Worm (Caenorhabditis elegans) whole organism, L4 larva: ENCODE data around the gene idpb-2.

Experiments
- D1046.2 ChIP-seq: fragments of 200-800 bp; sonication (Bioruptor generic); IDR thresholded peaks from 2 replicates; pipeline ENCODE4 v1.3.6; 2022; ENCODE audit warnings: missing genetic modification characterization, missing compliant biosample characterization
- F37D6.2 ChIP-seq: sonication (generic microtip); optimal IDR thresholded peaks from 2 replicates; lab custom pipeline; 2016; ENCODE audit warnings: mild to moderate bottlenecking, missing genetic modification characterization, missing compliant biosample characterization
- F49E8.2 ChIP-seq: sonication (generic microtip); optimal IDR thresholded peaks from 2 replicates; lab custom pipeline; 2016; ENCODE audit warnings: missing compliant biosample characterization, mild to moderate bottlenecking, missing genetic modification characterization, borderline replicate concordance
- R02D3.7 ChIP-seq: fragments of 150-350 bp; sonication (generic microtip); optimal IDR thresholded peaks from 3 replicates; lab custom pipeline; 2014; ENCODE audit warnings: missing biosample characterization, missing genetic modification characterization
- Y5F2A.4 ChIP-seq: fragments of 200-800 bp; sonication (Bioruptor generic); optimal IDR thresholded peaks from 2 replicates; lab custom pipeline; 2018; ENCODE audit warnings: mild to moderate bottlenecking, missing genetic modification characterization, missing compliant biosample characterization
- Y75B8A.6 ChIP-seq: fragments of 200-800 bp; sonication (Bioruptor generic); IDR thresholded peaks from 2 replicates; pipeline ENCODE4 v1.3.6; 2022; ENCODE audit warnings: missing genetic modification reagents, missing genetic modification characterization, missing compliant biosample characterization
- ZK337.2 ChIP-seq: fragments of 200-800 bp; sonication (Bioruptor generic); IDR thresholded peaks from 2 replicates; pipeline ENCODE4 v1.3.6; 2022; ENCODE audit warnings: missing genetic modification reagents, missing genetic modification characterization, missing compliant biosample characterization
- arid-1 ChIP-seq: fragments of 200-800 bp; sonication (Bioruptor generic); conservative IDR thresholded peaks from 2 replicates; pipeline ENCODE4 v1.3.6; 2022; ENCODE audit warnings: missing genetic modification reagents, missing genetic modification characterization, missing compliant biosample characterization
- ceh-20 ChIP-seq: fragments of 200-800 bp; sonication (Bioruptor generic); IDR thresholded peaks from 2 replicates; pipeline ENCODE4 v1.3.6; 2022; ENCODE audit warnings: missing genetic modification reagents, missing genetic modification characterization, missing compliant biosample characterization
- ceh-28 ChIP-seq: fragments of 150-350 bp; optimal IDR thresholded peaks from 2 replicates; lab custom pipeline; 2014; ENCODE audit warnings: missing biosample characterization, missing genetic modification reagents, missing genetic modification characterization
- ceh-32 ChIP-seq: sonication (generic microtip); optimal IDR thresholded peaks from 2 replicates; lab custom pipeline; 2016; ENCODE audit warnings: mild to moderate bottlenecking, missing genetic modification characterization, missing compliant biosample characterization; ENCODE audit not compliant: poor library complexity
- ceh-44 ChIP-seq: fragments of 200-800 bp; sonication (Bioruptor generic); IDR thresholded peaks from 2 replicates; pipeline ENCODE4 v1.3.6; 2022; ENCODE audit warnings: missing genetic modification reagents, missing genetic modification characterization, missing compliant biosample characterization
- ceh-82 ChIP-seq: sonication (generic microtip); optimal IDR thresholded peaks from 2 replicates; lab custom pipeline; 2017; ENCODE audit warnings: missing biosample characterization, missing genetic modification characterization
- ces-1 ChIP-seq: fragments of 150-350 bp; sonication (generic microtip); optimal IDR thresholded peaks from 4 replicates; lab custom pipeline; 2014; ENCODE audit warnings: missing biosample characterization, missing genetic modification reagents, missing genetic modification characterization
- cey-2 ChIP-seq: sonication (generic microtip); optimal IDR thresholded peaks from 3 replicates; lab custom pipeline; 2017; ENCODE audit warnings: missing genetic modification characterization, mild to moderate bottlenecking, missing compliant biosample characterization, antibody characterized with exemption, borderline replicate concordance; ENCODE audit not compliant: insufficient read depth
- daf-12 ChIP-seq: fragments of 150-350 bp; optimal IDR thresholded peaks from 2 replicates; lab custom pipeline; 2014; ENCODE audit warnings: missing biosample characterization, missing genetic modification reagents, missing genetic modification characterization
- daf-16 ChIP-seq, 3 experiments: sonication (generic microtip); optimal IDR thresholded peaks; 2 replicates each; lab custom pipeline; 2016 to 2017; ENCODE audit warnings: missing genetic modification characterization in 3 of 3, missing genetic modification reagents in 3 of 3, mild to moderate bottlenecking in 2 of 3, missing compliant biosample characterization in 2 of 3, missing biosample characterization in 1 of 3, moderate library complexity in 1 of 3
- daf-19 ChIP-seq: fragments of 200-800 bp; sonication (Bioruptor generic); conservative IDR thresholded peaks from 2 replicates; pipeline ENCODE4 v1.3.6; 2022; ENCODE audit warnings: missing genetic modification characterization, missing compliant biosample characterization
- dmd-6 ChIP-seq: fragments of 200-800 bp; sonication (Bioruptor generic); IDR thresholded peaks from 2 replicates; pipeline ENCODE4 v1.3.6; 2022; ENCODE audit warnings: missing genetic modification reagents, missing genetic modification characterization, missing compliant biosample characterization
- dpl-1 ChIP-seq: fragments of 150-350 bp; optimal IDR thresholded peaks from 2 replicates; lab custom pipeline; 2014; ENCODE audit warnings: missing biosample characterization, missing genetic modification reagents, missing genetic modification characterization
- duxl-1 ChIP-seq: sonication (generic microtip); optimal IDR thresholded peaks from 2 replicates; lab custom pipeline; 2016; ENCODE audit warnings: mild to moderate bottlenecking, missing genetic modification characterization, moderate library complexity, missing compliant biosample characterization; ENCODE audit not compliant: poor library complexity
- egl-27 ChIP-seq: sonication (generic microtip); optimal IDR thresholded peaks from 3 replicates; lab custom pipeline; 2017; ENCODE audit warnings: missing biosample characterization, missing genetic modification reagents, missing genetic modification characterization
- fos-1 ChIP-seq: fragments of 150-350 bp; optimal IDR thresholded peaks from 2 replicates; lab custom pipeline; 2014; ENCODE audit warnings: missing biosample characterization, missing genetic modification characterization
- hlh-11 ChIP-seq: fragments of 200-800 bp; sonication (Bioruptor generic); optimal IDR thresholded peaks from 2 replicates; lab custom pipeline; 2018; ENCODE audit warnings: mild to moderate bottlenecking, missing genetic modification characterization, missing compliant biosample characterization
- hlh-30 ChIP-seq: sonication (generic microtip); optimal IDR thresholded peaks from 2 replicates; lab custom pipeline; 2017; ENCODE audit warnings: antibody characterized with exemption, mild to moderate bottlenecking, missing genetic modification characterization, missing compliant biosample characterization; ENCODE audit not compliant: insufficient read depth
- hmg-1.1 ChIP-seq: fragments of 200-800 bp; sonication (Bioruptor generic); IDR thresholded peaks from 2 replicates; pipeline ENCODE4 v1.3.6; 2022; ENCODE audit warnings: missing genetic modification reagents, missing genetic modification characterization, missing compliant biosample characterization
- lim-7 ChIP-seq: fragments of 200-800 bp; sonication (Bioruptor generic); IDR thresholded peaks from 2 replicates; pipeline ENCODE4 v1.3.6; 2022; ENCODE audit warnings: missing genetic modification characterization, missing compliant biosample characterization
- lin-15B ChIP-seq: fragments of 150-350 bp; sonication (generic microtip); optimal IDR thresholded peaks from 3 replicates; lab custom pipeline; 2014; ENCODE audit warnings: missing biosample characterization, missing genetic modification characterization
- lin-38 ChIP-seq: fragments of 200-800 bp; sonication (Bioruptor generic); IDR thresholded peaks from 2 replicates; pipeline ENCODE4 v1.3.6; 2022; ENCODE audit warnings: missing genetic modification reagents, missing genetic modification characterization, missing compliant biosample characterization
- lin-39 ChIP-seq: fragments of 150-350 bp; optimal IDR thresholded peaks from 2 replicates; lab custom pipeline; 2014; ENCODE audit warnings: missing biosample characterization, missing genetic modification reagents, missing genetic modification characterization
- madf-5 ChIP-seq, 2 experiments: fragments of 200-800 bp; sonication (Bioruptor generic); IDR thresholded peaks; 2 replicates each; pipeline ENCODE4 v1.3.6; 2022; ENCODE audit warnings: missing compliant biosample characterization in 2 of 2, missing genetic modification characterization in 2 of 2
- madf-9 ChIP-seq: fragments of 200-800 bp; sonication (Bioruptor generic); conservative IDR thresholded peaks from 2 replicates; pipeline ENCODE4 v1.3.6; 2022; ENCODE audit warnings: missing genetic modification reagents, missing genetic modification characterization, missing compliant biosample characterization
- mdl-1 ChIP-seq, 2 experiments: fragments of 150-350 bp in 1 of 2; sonication (generic microtip) in 1 of 2; optimal IDR thresholded peaks; 2 replicates each; lab custom pipeline; 2014 to 2017; ENCODE audit warnings: missing biosample characterization in 2 of 2, missing genetic modification characterization in 2 of 2
- mep-1 ChIP-seq: fragments of 150-350 bp; sonication (generic microtip); optimal IDR thresholded peaks from 3 replicates; lab custom pipeline; 2014; ENCODE audit warnings: missing biosample characterization, missing genetic modification characterization
- mxl-3 ChIP-seq: fragments of 200-800 bp; sonication (Bioruptor generic); optimal IDR thresholded peaks from 2 replicates; lab custom pipeline; 2018; ENCODE audit warnings: mild to moderate bottlenecking, missing genetic modification characterization, missing compliant biosample characterization
- nhr-102 ChIP-seq: sonication (generic microtip); optimal IDR thresholded peaks from 2 replicates; lab custom pipeline; 2016; ENCODE audit warnings: mild to moderate bottlenecking, missing genetic modification characterization, moderate library complexity, missing compliant biosample characterization
- nhr-11 ChIP-seq: fragments of 150-350 bp; optimal IDR thresholded peaks from 2 replicates; lab custom pipeline; 2014; ENCODE audit warnings: missing biosample characterization, missing genetic modification characterization
- nhr-25 ChIP-seq: sonication (generic microtip); optimal IDR thresholded peaks from 2 replicates; lab custom pipeline; 2017; ENCODE audit warnings: missing genetic modification characterization, mild to moderate bottlenecking, missing compliant biosample characterization, antibody characterized with exemption, moderate library complexity, borderline replicate concordance; ENCODE audit not compliant: insufficient read depth
- nhr-41 ChIP-seq: fragments of 200-800 bp; sonication (Bioruptor generic); IDR thresholded peaks from 2 replicates; pipeline ENCODE4 v1.3.6; 2022; ENCODE audit warnings: missing genetic modification reagents, missing genetic modification characterization, missing compliant biosample characterization
- nhr-42 ChIP-seq: fragments of 200-800 bp; sonication (Bioruptor generic); IDR thresholded peaks from 2 replicates; pipeline ENCODE4 v1.3.6; 2022; ENCODE audit warnings: missing genetic modification characterization, missing compliant biosample characterization
- nhr-76 ChIP-seq: fragments of 150-350 bp; optimal IDR thresholded peaks from 2 replicates; lab custom pipeline; 2014; ENCODE audit warnings: missing biosample characterization, missing genetic modification characterization
- pha-4 ChIP-seq, 2 experiments: fragments of 150-350 bp in 1 of 2; fragments of 200-800 bp in 1 of 2; sonication (Bioruptor generic) in 1 of 2; IDR thresholded peaks in 1 of 2; optimal IDR thresholded peaks in 1 of 2; 2 replicates each; pipeline versions ENCODE4 v1.3.6 to Lab custom; 2014 to 2022; ENCODE audit warnings: missing genetic modification characterization in 2 of 2, missing genetic modification reagents in 2 of 2, missing biosample characterization in 1 of 2, missing compliant biosample characterization in 1 of 2
- saeg-2 ChIP-seq: fragments of 200-800 bp; sonication (Bioruptor generic); IDR thresholded peaks from 2 replicates; pipeline ENCODE4 v1.3.6; 2022; ENCODE audit warnings: missing genetic modification reagents, missing genetic modification characterization, missing compliant biosample characterization
- set-16 ChIP-seq: fragments of 200-800 bp; sonication (Bioruptor generic); IDR thresholded peaks from 2 replicates; pipeline ENCODE4 v1.3.6; 2022; ENCODE audit warnings: missing genetic modification reagents, missing genetic modification characterization, missing compliant biosample characterization
- snpc-4 ChIP-seq: fragments of 150-350 bp; optimal IDR thresholded peaks from 2 replicates; lab custom pipeline; 2014; ENCODE audit warnings: missing biosample characterization, missing genetic modification characterization
- spr-3 ChIP-seq: fragments of 200-800 bp; sonication (Bioruptor generic); optimal IDR thresholded peaks from 2 replicates; lab custom pipeline; 2018; ENCODE audit warnings: mild to moderate bottlenecking, missing genetic modification characterization, missing compliant biosample characterization
- zag-1 ChIP-seq: fragments of 150-350 bp; optimal IDR thresholded peaks from 2 replicates; lab custom pipeline; 2014; ENCODE audit warnings: missing biosample characterization, missing genetic modification characterization
- zip-11 ChIP-seq: fragments of 200-800 bp; sonication (Bioruptor generic); IDR thresholded peaks from 2 replicates; pipeline ENCODE4 v1.3.6; 2022; ENCODE audit warnings: missing genetic modification characterization, missing compliant biosample characterization

idpb-2 gene

DNA sequence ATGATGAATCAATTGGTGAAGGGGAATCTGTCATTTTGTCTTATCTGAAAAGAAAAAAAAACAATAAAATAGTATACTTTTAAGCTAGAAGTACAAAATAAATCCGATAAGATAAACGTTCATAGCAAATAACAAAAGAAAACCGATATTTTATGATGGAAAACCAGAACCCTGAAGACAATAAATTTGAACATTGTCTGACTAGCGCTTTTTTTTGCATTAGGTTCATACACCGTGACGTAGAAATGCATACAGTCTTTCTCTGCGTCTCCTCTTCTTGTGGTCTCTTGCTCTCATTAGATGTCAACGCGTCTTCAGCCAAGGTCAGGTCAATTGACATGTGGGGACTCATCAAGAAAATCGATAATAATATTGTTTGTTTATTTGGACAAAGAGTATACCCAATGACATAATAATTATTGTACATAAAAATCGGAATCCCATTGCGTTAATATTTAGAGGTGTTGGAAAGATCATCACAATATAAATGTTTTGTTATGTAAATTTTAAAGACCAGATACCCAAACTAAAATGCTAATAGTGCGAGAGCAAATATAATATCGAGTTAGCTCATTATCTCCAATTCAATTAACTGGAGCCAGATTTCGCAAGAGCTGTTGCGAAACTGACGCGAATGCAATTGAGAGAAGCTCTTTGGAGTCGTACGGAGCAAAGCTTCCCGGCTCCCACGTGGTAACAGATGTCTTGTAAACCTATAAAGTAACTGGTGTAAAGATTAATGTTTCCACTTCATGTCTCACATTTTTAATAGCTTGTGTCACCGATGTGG lies 11.9 kb upstream of the idpb-2 start, which contains the start of gene dsh-2 (continued):
- TF ChIP-seq F49E8.2 (tag; lab: Kevin White, UChicago): no peak
- TF ChIP-seq hlh-30 (tag; lab: Kevin White, UChicago): peak; percentile 84
- TF ChIP-seq R02D3.7 (tag; lab: Kevin White, UChicago): no peak
- no peak for TF ChIP-seq ceh-44 (GFP tag; lab: Robert Waterston, UW)
- peak; percentile 25 for TF ChIP-seq ceh-28 (tag; lab: Kevin White, UChicago)
- no peak for TF ChIP-seq saeg-2 (GFP tag; lab: Robert Waterston, UW)
- TF ChIP-seq nhr-102: no peak
- TF ChIP-seq D1046.2: no peak
- no peak for TF ChIP-seq madf-5 (GFP tag; IDR thresholded peaks at IDR 0.05; lab: Robert Waterston, UW)
- TF ChIP-seq Y75B8A.6 (GFP tag; lab: Robert Waterston, UW): no peak
- TF ChIP-seq duxl-1 (tag; lab: Kevin White, UChicago): peak; percentile 45
- no peak for TF ChIP-seq ZK337.2 (GFP tag; lab: Robert Waterston, UW)
- no peak for TF ChIP-seq egl-27 (tag; lab: Kevin White, UChicago)
- no peak for TF ChIP-seq cey-2 (tag; lab: Kevin White, UChicago)
- TF ChIP-seq ceh-20 (GFP tag; lab: Robert Waterston, UW): no peak
- TF ChIP-seq lim-7: no peak
- no peak for TF ChIP-seq pha-4 (GFP tag; IDR thresholded peaks at IDR 0.05; lab: Robert Waterston, UW)
- peak; percentile 43 for TF ChIP-seq pha-4 (tag; optimal IDR thresholded peaks at IDR 0.05; lab: Kevin White, UChicago)
- no peak for TF ChIP-seq daf-12 (tag; lab: Kevin White, UChicago)
- TF ChIP-seq F37D6.2 (tag; lab: Kevin White, UChicago): no peak
- peak in 1 of 2 experiments; percentile 30 for TF ChIP-seq mdl-1 (tag; optimal IDR thresholded peaks at IDR 0.05; lab: Kevin White, UChicago)
- TF ChIP-seq nhr-76 (tag; lab: Kevin White, UChicago): no peak
- TF ChIP-seq dmd-6: peak; percentile 13; the same call in 1 of the 2 replicates
- no peak for TF ChIP-seq mep-1 (tag; lab: Kevin White, UChicago)
- TF ChIP-seq ces-1 (GFP tag; lab: Kevin White, UChicago): no peak
- TF ChIP-seq daf-16 (GFP tag; optimal IDR thresholded peaks at IDR 0.05; lab: Kevin White, UChicago): no peak
- peak; percentile 50 for TF ChIP-seq daf-16 (tag; optimal IDR thresholded peaks at IDR 0.05; lab: Kevin White, UChicago)
- TF ChIP-seq nhr-42: no peak
- TF ChIP-seq set-16 (GFP tag; lab: Robert Waterston, UW): no peak
- TF ChIP-seq spr-3 (GFP tag; lab: Kevin White, UChicago): no peak
- TF ChIP-seq mxl-3: peak; percentile 64
- no peak for TF ChIP-seq daf-19 (GFP tag; lab: Robert Waterston, UW)
- TF ChIP-seq ceh-32: no peak
- TF ChIP-seq fos-1 (tag; lab: Kevin White, UChicago): no peak
- peak; percentile 55 for TF ChIP-seq lin-38
- no peak for TF ChIP-seq nhr-25 (tag; lab: Kevin White, UChicago)
- TF ChIP-seq arid-1 (GFP tag; lab: Robert Waterston, UW): no peak
- peak; percentile 55 for TF ChIP-seq hlh-11 (tag; lab: Kevin White, UChicago)
- TF ChIP-seq dpl-1 (GFP tag; lab: Kevin White, UChicago): peak; percentile 77
- peak; percentile 27; the same call in 1 of the 2 replicates for TF ChIP-seq nhr-41
- TF ChIP-seq ceh-82 (tag; lab: Kevin White, UChicago): no peak
- TF ChIP-seq zip-11 (GFP tag; lab: Robert Waterston, UW): no peak
- no peak for TF ChIP-seq lin-15B
- no peak for TF ChIP-seq nhr-11
- no peak for TF ChIP-seq Y5F2A.4
- no peak for TF ChIP-seq madf-9 (GFP tag; lab: Robert Waterston, UW)
- no peak for TF ChIP-seq snpc-4
- no peak for TF ChIP-seq hmg-1.1
- TF ChIP-seq zag-1 (tag; lab: Kevin White, UChicago): no peak
- TF ChIP-seq lin-39 (tag; lab: Kevin White, UChicago): no peak
